Worm (Caenorhabditis elegans): ENCODE measurements around the gene slc-25A29.

slc-25A29 gene

DNA sequence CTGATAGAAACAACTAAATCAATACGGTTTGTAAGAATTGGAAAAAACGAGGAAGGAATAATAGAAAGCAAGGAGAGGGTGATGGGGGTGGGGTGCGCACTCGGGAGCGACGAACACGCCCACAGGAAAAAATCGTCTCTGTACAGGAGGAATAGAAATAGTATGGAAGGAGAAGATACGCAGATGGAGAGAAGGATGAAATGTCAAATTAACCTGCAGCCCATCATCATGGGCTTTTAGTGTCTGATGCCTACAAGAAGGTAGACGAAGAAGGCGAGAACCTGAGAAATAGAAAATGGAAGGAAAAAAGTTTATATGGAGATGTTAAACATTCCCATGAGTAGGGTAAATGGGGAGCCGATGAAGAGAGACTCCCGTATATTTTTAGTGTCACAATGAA is 22.9 kb downstream of the slc-25A29 start, which contains the start of gene F43D2.6:
Gene F43D2.6 (minus strand): TSS at position 62 of the 400 bp plus-strand sequence.
- TF ChIP-seq Y79H2A.3 (GFP tag; conservative IDR thresholded peaks at IDR 0.05) = no peak
- peak; percentile 63 for TF ChIP-seq hmg-1.2 (GFP tag; IDR thresholded peaks at IDR 0.05)
- no peak for TF ChIP-seq cebp-1 (GFP tag; IDR thresholded peaks at IDR 0.05)
- peak; percentile 11 for TF ChIP-seq cebp-1 (tag; optimal IDR thresholded peaks at IDR 0.05)
- no peak for TF ChIP-seq lir-1 (GFP tag; conservative IDR thresholded peaks at IDR 0.05)

DNA sequence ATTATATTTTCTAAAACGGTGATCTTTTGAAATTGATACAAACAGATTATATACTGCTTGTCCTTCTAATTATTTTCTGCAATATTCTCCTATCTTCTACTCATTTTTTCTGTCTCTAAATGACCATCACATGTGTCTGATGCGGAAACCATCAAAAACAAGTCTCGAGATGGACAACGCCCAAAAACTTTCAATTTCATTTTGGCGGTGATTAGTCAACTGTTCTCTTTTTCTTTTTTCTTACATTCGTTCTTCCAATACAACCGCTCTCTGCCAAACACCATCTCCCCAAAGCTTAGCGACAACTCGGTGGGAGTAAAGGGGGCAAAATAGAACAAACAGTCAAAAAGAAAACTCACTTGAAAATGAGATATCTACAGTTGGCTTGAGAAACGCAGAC is 24.7 kb downstream of the slc-25A29 start:
- TF ChIP-seq lir-1 (GFP tag; conservative IDR thresholded peaks at IDR 0.05) (no peak), cebp-1 (GFP tag; IDR thresholded peaks at IDR 0.05) (no peak), cebp-1 (tag; optimal IDR thresholded peaks at IDR 0.05) (no peak), lin-40 (tag; optimal IDR thresholded peaks at IDR 0.05) (peak; percentile 11)

DNA sequence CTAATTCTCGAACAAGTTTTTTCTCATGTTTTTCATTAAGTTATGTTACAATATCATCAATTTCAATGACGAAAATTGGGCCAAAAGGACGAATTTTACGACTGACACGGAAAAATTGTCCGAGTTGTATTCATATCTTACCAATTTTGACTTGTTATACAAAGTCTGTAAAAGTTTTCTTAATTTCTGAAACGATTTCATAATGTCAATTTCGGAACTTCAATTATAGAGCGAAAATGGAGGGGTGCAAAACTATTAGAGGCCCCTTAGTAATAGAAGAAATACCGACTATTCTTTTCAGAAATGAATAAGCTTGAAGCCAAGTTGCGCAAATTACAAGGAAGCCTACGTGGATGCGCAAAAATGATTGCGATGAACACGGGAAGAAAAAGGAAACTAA is 26.4 kb downstream of the slc-25A29 start, which contains the start of gene F43D2.3:
Gene F43D2.3 (plus strand): TSS at position 301 of the 400 bp plus-strand sequence.
- TF ChIP-seq lin-35 (GFP tag; optimal IDR thresholded peaks at IDR 0.05) = no peak

DNA sequence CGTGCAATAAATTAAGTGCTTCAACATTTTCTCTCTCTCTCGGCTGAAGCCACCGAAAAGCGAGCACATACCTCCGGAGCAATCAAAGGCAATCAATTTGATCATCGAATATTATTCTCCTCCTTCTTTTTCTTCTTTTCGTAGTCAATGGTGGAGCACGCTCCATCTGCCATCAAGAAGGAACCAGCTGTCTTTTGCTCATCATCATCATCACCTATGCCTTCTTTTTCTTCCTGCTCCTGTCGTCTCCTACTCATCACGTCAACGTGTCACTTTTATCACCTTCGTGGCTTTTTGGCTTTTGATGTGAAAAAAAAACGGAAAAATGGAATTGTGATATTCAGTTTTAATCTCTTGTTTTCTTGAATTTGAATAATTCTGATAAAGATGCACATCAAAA is 32.3 kb downstream of the slc-25A29 start:
- TF ChIP-seq nhr-120 (GFP tag; IDR thresholded peaks at IDR 0.05) = no peak
- TF ChIP-seq lir-1 (GFP tag; conservative IDR thresholded peaks at IDR 0.05) = no peak
- TF ChIP-seq F52B5.7 (tag; optimal IDR thresholded peaks at IDR 0.05) = no peak
- TF ChIP-seq ztf-25 (GFP tag; IDR thresholded peaks at IDR 0.05) = no peak
- TF ChIP-seq lin-54 (GFP tag; optimal IDR thresholded peaks at IDR 0.05) = no peak
- TF ChIP-seq B0336.3 (GFP tag; IDR thresholded peaks at IDR 0.05) = no peak
- TF ChIP-seq attf-6 (GFP tag; IDR thresholded peaks at IDR 0.05) = no peak
- TF ChIP-seq ceh-79 (tag; optimal IDR thresholded peaks at IDR 0.05) = no peak
- no peak for TF ChIP-seq C17E4.6 (GFP tag; IDR thresholded peaks at IDR 0.05)

DNA sequence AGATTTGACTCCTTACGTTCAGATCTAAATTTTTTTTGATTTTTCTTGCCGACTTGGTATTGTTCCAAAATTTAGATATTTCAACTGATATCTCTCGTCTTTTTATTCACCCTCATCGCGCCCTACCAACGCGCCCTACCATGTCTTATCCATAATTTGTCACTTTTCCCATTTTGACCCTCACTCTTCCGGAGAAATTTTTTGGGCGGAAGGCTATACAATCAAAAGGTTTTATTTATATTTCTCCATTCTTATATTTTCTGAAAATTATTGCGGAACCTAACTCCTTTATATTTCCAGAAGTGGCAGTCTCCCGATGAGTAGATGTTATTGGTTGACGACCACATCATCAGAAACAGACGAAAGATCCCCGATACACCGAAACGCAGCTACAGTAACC is 37.1 kb downstream of the slc-25A29 start, which contains the start of gene hot-1:
Gene hot-1 (plus strand): TSS at position 301 of the 400 bp plus-strand sequence.
- TF ChIP-seq dox-1 (GFP tag; IDR thresholded peaks at IDR 0.05) (no peak), ZK185.1 (tag; optimal IDR thresholded peaks at IDR 0.05; ENCODE audit: poor library complexity, severe bottlenecking) (no peak), F22D6.2 (tag; optimal IDR thresholded peaks at IDR 0.05) (no peak), madf-3 (GFP tag; IDR thresholded peaks at IDR 0.05) (no peak), madf-10 (tag; optimal IDR thresholded peaks at IDR 0.05) (no peak), Y53F4B.3 (GFP tag; IDR thresholded peaks at IDR 0.05) (no peak), mes-4 (tag; optimal IDR thresholded peaks at IDR 0.05) (no peak), hmg-20 (GFP tag; IDR thresholded peaks at IDR 0.05) (no peak), T07F8.4 (tag; optimal IDR thresholded peaks at IDR 0.05) (no peak), ets-4 (GFP tag; optimal IDR thresholded peaks at IDR 0.05) (no peak), akir-1 (GFP tag; optimal IDR thresholded peaks at IDR 0.05) (no peak), F10E7.11 (tag; optimal IDR thresholded peaks at IDR 0.05) (no peak), mcd-1 (GFP tag; IDR thresholded peaks at IDR 0.05) (no peak), F33H1.4 (GFP tag; IDR thresholded peaks at IDR 0.05) (no peak)

DNA sequence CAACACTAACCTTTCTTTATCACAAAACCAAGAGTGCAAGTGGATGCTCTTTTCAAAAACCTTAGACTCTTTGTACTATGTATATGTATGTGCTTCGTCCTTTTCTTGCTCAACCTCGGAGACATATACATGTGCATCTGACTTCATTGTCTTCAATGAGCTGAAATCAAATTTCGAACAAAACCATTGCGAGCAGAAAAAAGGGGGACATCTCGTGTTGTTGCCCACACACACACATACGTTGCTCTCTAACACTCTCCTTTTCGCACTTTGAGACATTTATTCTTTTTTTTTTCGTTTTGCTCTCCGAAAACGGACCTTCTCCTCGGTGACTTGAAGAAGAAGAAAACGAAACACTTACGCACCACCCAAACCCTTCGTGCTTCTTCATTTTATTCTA is 37.7 kb downstream of the slc-25A29 start:
- no peak for TF ChIP-seq sdz-38 (tag; optimal IDR thresholded peaks at IDR 0.05)
- no peak for TF ChIP-seq egl-44 (GFP tag; IDR thresholded peaks at IDR 0.05)
- TF ChIP-seq ceh-27 (GFP tag; optimal IDR thresholded peaks at IDR 0.05) = no peak
- TF ChIP-seq nfya-2 (GFP tag; IDR thresholded peaks at IDR 0.05) = no peak
- TF ChIP-seq F57C9.4 (tag; optimal IDR thresholded peaks at IDR 0.05) = no peak
- no peak for TF ChIP-seq gei-17 (GFP tag; optimal IDR thresholded peaks at IDR 0.05)
